Fruit fly (Drosophila melanogaster): ENCODE data around the gene Uch-L5R.
A peak's percentile ranks its signal among the peaks of the same experiment; 100 is the strongest.
"Not testable (repeated sequence)": the region's sequence is repeated elsewhere in the genome, so short reads cannot be mapped to it uniquely, and the experiment has no call there.

Gene Uch-L5R

DNA sequence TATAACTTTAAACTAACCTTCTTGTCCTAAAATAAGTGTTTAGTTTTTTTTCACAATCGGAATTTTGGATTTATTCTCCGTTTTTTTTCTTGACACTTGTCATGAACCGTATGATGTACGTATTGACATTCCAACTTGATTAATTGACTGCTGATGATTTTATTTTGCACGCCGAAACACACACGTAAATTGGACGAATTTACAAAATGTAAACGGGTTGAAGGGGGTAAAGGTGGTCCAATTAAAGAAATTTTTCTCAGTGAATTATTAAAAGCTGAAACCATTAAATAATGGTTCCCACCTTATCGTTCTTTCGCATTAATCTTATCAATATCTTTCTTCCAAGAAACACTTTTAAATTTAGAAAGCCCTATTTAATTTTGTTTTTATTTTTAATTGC lies at the start of gene Uch-L5R:
Uch-L5R (minus strand) TSS at position 101 of the 400 bp plus-strand sequence.
- TF ChIP-seq D1 (tag; optimal IDR thresholded peaks at IDR 0.05) (no peak), CG34367 (tag; optimal IDR thresholded peaks at IDR 0.05) (no peak), CG14655 (GFP tag; optimal IDR thresholded peaks at IDR 0.05) (no peak), Snoo (tag; optimal IDR thresholded peaks at IDR 0.05) (no peak), CG9948 (tag; optimal IDR thresholded peaks at IDR 0.05) (no peak), Pif1B (GFP tag; optimal IDR thresholded peaks at IDR 0.05) (no peak), rn (GFP tag; IDR thresholded peaks at IDR 0.05) (no peak), CG17806 (tag; optimal IDR thresholded peaks at IDR 0.05) (no peak), gl (tag; optimal IDR thresholded peaks at IDR 0.05) (no peak), CG32121 (GFP tag; IDR thresholded peaks at IDR 0.05) (no peak), Ets98B (GFP tag; IDR thresholded peaks at IDR 0.05) (no peak), EcR (GFP tag; optimal IDR thresholded peaks at IDR 0.05) (no peak), Pif1A (GFP tag; optimal IDR thresholded peaks at IDR 0.05) (no peak)

dm6 chrX:12104219-12104618 lies 47.8 kb upstream of the Uch-L5R start:
- TF ChIP-seq CG9948 (tag; optimal IDR thresholded peaks at IDR 0.05) (no peak), Ets98B (GFP tag; IDR thresholded peaks at IDR 0.05) (no peak), CG4496 (GFP tag; IDR thresholded peaks at IDR 0.05) (no peak), Snoo (tag; optimal IDR thresholded peaks at IDR 0.05) (no peak), CG32121 (GFP tag; IDR thresholded peaks at IDR 0.05) (no peak), D1 (tag; optimal IDR thresholded peaks at IDR 0.05) (no peak), gl (tag; optimal IDR thresholded peaks at IDR 0.05) (no peak), Pif1A (GFP tag; optimal IDR thresholded peaks at IDR 0.05) (no peak)

- TF ChIP-seq Snoo (tag; optimal IDR thresholded peaks at IDR 0.05) (no peak), CG10348 (GFP tag; IDR thresholded peaks at IDR 0.05) (no peak), D1 (tag; optimal IDR thresholded peaks at IDR 0.05) (no peak), CG13204 (GFP tag; optimal IDR thresholded peaks at IDR 0.05) (no peak), Ets98B (GFP tag; IDR thresholded peaks at IDR 0.05) (no peak), EcR (GFP tag; optimal IDR thresholded peaks at IDR 0.05) (no peak), CG8159 (tag; optimal IDR thresholded peaks at IDR 0.05) (no peak), Pif1A (GFP tag; optimal IDR thresholded peaks at IDR 0.05) (no peak), rn (GFP tag; IDR thresholded peaks at IDR 0.05) (no peak), CG9948 (tag; optimal IDR thresholded peaks at IDR 0.05) (no peak), CG14655 (GFP tag; optimal IDR thresholded peaks at IDR 0.05) (no peak), CG12605 (GFP tag; IDR thresholded peaks at IDR 0.05) (no peak), fd96Ca (GFP tag; IDR thresholded peaks at IDR 0.05) (no peak)
These were observed 47.3 kb upstream of the Uch-L5R start, which contains the start of gene CG11356 for dm6 chrX:12103740-12104139. Gene CG11356 (minus strand): TSS chrX:12103840.

DNA sequence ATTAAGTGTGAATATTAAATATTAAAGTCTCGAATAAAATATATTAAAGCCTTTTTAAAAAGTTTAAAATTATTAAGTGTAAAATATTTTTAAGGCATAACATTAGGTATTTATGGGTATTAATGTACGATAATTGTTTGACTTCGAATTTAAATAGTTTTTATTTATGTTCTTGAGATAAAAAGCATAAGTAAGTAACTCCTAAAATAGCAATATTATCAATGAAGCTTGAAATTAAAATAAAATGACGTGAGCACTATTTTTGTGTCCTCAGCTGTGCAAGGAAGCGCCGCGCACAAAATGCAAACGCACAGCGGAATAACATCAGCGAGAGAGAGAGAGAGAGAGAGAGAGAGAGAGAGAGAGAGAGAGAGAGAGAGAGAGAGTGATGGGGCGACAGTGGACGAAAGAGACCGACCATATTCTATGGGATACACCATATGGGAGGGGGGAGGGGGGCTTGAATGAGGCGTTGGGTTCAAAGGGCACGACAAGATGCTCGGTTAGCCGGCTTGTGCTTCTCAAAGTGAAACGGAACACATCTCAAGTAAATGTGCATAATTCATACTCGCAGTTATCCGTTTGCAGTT lies 33.9 kb upstream of the Uch-L5R start:
- TF ChIP-seq rn (GFP tag; IDR thresholded peaks at IDR 0.05) (no peak), CG14655 (GFP tag; optimal IDR thresholded peaks at IDR 0.05) (no peak), CG8159 (tag; optimal IDR thresholded peaks at IDR 0.05) (peak; percentile 29), CG9948 (tag; optimal IDR thresholded peaks at IDR 0.05) (peak; percentile 10)

DNA sequence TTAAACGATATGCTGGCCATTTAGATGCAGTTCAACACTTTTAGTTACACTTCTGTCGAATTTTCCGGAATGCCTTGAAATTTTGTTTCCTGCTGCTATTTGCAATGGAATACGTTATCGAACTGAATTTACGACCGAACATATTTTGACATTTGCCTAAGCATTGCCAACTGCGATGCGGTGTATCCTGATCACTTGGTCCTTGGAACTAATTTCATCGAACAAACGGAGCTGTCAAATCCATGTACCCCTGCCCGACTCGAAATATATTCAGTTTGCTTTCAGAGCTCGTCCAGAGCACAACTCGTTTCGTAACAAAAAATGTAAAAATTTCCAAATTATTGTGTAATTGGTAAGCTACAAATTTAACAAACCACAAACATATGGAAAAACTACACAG lies 30.5 kb upstream of the Uch-L5R start, which contains the start of gene CG15734:
CG15734 (minus strand) TSS at position 101 of the 400 bp plus-strand sequence.
- not testable (repeated sequence) for TF ChIP-seq CG9948, Snoo, D1 (tag; optimal IDR thresholded peaks at IDR 0.05)

DNA sequence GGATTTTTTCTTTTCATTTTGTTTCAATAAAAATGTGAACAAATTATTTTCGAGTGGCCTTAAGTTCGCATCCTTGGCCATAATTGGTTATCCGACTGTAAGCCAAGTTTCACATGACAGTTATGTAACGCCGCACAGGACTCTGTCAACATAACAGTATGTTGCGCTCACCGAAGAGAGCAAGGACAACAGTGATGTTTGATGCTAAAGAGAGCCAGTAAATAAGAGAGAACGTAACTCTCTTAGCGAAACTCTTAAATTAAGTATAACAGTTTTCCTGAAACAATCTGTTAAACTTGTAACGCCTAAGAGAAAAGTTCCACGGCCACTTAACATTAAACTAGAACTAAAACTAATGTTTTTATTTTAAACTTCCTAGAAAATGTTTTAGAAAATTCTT lies 29.3 kb upstream of the Uch-L5R start:
- no peak for TF ChIP-seq Snoo (tag; optimal IDR thresholded peaks at IDR 0.05)
- TF ChIP-seq CG10348 (GFP tag; IDR thresholded peaks at IDR 0.05) = no peak
- no peak for TF ChIP-seq CG12605 (GFP tag; IDR thresholded peaks at IDR 0.05)
- TF ChIP-seq EcR (GFP tag; optimal IDR thresholded peaks at IDR 0.05) = no peak
- no peak for TF ChIP-seq CG4496 (GFP tag; IDR thresholded peaks at IDR 0.05)
- TF ChIP-seq CG13204 (GFP tag; optimal IDR thresholded peaks at IDR 0.05) = no peak
- no peak for TF ChIP-seq CG15710 (tag; optimal IDR thresholded peaks at IDR 0.05)
- no peak for TF ChIP-seq CG9948 (tag; optimal IDR thresholded peaks at IDR 0.05)
- no peak for TF ChIP-seq rn (GFP tag; IDR thresholded peaks at IDR 0.05)
- TF ChIP-seq gl (tag; optimal IDR thresholded peaks at IDR 0.05) = no peak
- TF ChIP-seq CG8301 (tag; optimal IDR thresholded peaks at IDR 0.05) = no peak

- TF ChIP-seq rn (GFP tag; IDR thresholded peaks at IDR 0.05) = no peak
- TF ChIP-seq CG17806 (tag; optimal IDR thresholded peaks at IDR 0.05) = peak; percentile 7
- no peak for TF ChIP-seq gl (tag; optimal IDR thresholded peaks at IDR 0.05)
- TF ChIP-seq CG8159 (tag; optimal IDR thresholded peaks at IDR 0.05) = peak; percentile 12
- TF ChIP-seq CG15710 (tag; optimal IDR thresholded peaks at IDR 0.05) = no peak
- TF ChIP-seq CG8301 (tag; optimal IDR thresholded peaks at IDR 0.05) = no peak
- no peak for TF ChIP-seq D1 (tag; optimal IDR thresholded peaks at IDR 0.05)
- no peak for TF ChIP-seq Ets98B (GFP tag; IDR thresholded peaks at IDR 0.05)
- no peak for TF ChIP-seq fd96Ca (GFP tag; IDR thresholded peaks at IDR 0.05)
- no peak for TF ChIP-seq CG9948 (tag; optimal IDR thresholded peaks at IDR 0.05)
- TF ChIP-seq CG12605 (GFP tag; IDR thresholded peaks at IDR 0.05) = no peak
These were observed 28.0 kb upstream of the Uch-L5R start for dm6 chrX:12084406-12084805.
